Fruit fly (Drosophila melanogaster): Measurements from ENCODE around the gene sd.

sd gene

dm6 chrX:15860479-15860878 lies 56.3 kb downstream of the sd start (continued):
- TF ChIP-seq CG2678 (tag; optimal IDR thresholded peaks at IDR 0.05): peak; percentile 11
- no peak for TF ChIP-seq Ets65A (GFP tag)
- TF ChIP-seq Adf1 (GFP tag; IDR thresholded peaks at IDR 0.05): peak; percentile 69
- no peak for TF ChIP-seq CG6854 (GFP tag; optimal IDR thresholded peaks at IDR 0.05)
- peak; percentile 37; the same call in 1 of the 2 replicates for TF ChIP-seq Dref (GFP tag; IDR thresholded peaks at IDR 0.05)
- peak; percentile 49 for TF ChIP-seq kah (GFP tag; optimal IDR thresholded peaks at IDR 0.05)
- TF ChIP-seq bbx (GFP tag; IDR thresholded peaks at IDR 0.05; ENCODE audit: partially characterized antibody): peak; percentile 31; the same call in 1 of the 2 replicates
- TF ChIP-seq lab (GFP tag; optimal IDR thresholded peaks at IDR 0.05): peak; percentile 47
- TF ChIP-seq CG16813 (GFP tag; IDR thresholded peaks at IDR 0.05; ENCODE audit: partially characterized antibody): 0 out of 3 replicates have a peak, but pooled peaks have one; percentile 14
- TF ChIP-seq chinmo (GFP tag; IDR thresholded peaks at IDR 0.05; ENCODE audit: partially characterized antibody): no peak
- TF ChIP-seq NfI (GFP tag; optimal IDR thresholded peaks at IDR 0.05): no peak
- TF ChIP-seq Bgb (GFP tag; IDR thresholded peaks at IDR 0.05; ENCODE audit: partially characterized antibody): peak; percentile 56; the same call in 1 of the 2 replicates
- TF ChIP-seq CG7963 (GFP tag; IDR thresholded peaks at IDR 0.05; ENCODE audit: partially characterized antibody): no peak
- peak; percentile 25 for TF ChIP-seq CG2120 (GFP tag; optimal IDR thresholded peaks at IDR 0.05)
- TF ChIP-seq CG32532 (GFP tag; IDR thresholded peaks at IDR 0.05): peak; percentile 44
- TF ChIP-seq CG4328 (GFP tag; optimal IDR thresholded peaks at IDR 0.05): peak; percentile 50
- TF ChIP-seq CG6791 (GFP tag; IDR thresholded peaks at IDR 0.05; ENCODE audit: partially characterized antibody): 0 out of 3 replicates have a peak, but pooled peaks have one; percentile 27
- no peak for TF ChIP-seq CG18619 (GFP tag; optimal IDR thresholded peaks at IDR 0.05)
- TF ChIP-seq CG17612 (GFP tag; IDR thresholded peaks at IDR 0.05): no peak
- peak; percentile 57 for TF ChIP-seq CG10543 (GFP tag; optimal IDR thresholded peaks at IDR 0.05)
- 0 out of 2 replicates have a peak, but pooled peaks have one; percentile 23 for TF ChIP-seq CG6689 (GFP tag; IDR thresholded peaks at IDR 0.05)
- TF ChIP-seq sd (tag; optimal IDR thresholded peaks at IDR 0.05): peak; percentile 45
- TF ChIP-seq CG15514 (GFP tag; optimal IDR thresholded peaks at IDR 0.05): peak; percentile 24
- peak; percentile 96 for TF ChIP-seq CG8478 (optimal IDR thresholded peaks at IDR 0.05)
- TF ChIP-seq CG8290 (GFP tag; optimal IDR thresholded peaks at IDR 0.05): no peak
- peak in 1 of 2 experiments; percentile 77 for TF ChIP-seq CG8290 (tag; optimal IDR thresholded peaks at IDR 0.05)
- no peak for TF ChIP-seq cas (GFP tag; IDR thresholded peaks at IDR 0.05)
- peak; percentile 50 for TF ChIP-seq HmgZ (tag; optimal IDR thresholded peaks at IDR 0.05)
- peak; percentile 47 for TF ChIP-seq CHES-1-like (GFP tag; optimal IDR thresholded peaks at IDR 0.05)
- TF ChIP-seq CrebB (tag; optimal IDR thresholded peaks at IDR 0.05): peak; percentile 7
- TF ChIP-seq row (GFP tag; IDR thresholded peaks at IDR 0.05): peak; percentile 43; the same call in 2 of the 3 replicates
- peak; percentile 99 for TF ChIP-seq CG1832 (GFP tag; optimal IDR thresholded peaks at IDR 0.05)
- TF ChIP-seq jing (GFP tag; optimal IDR thresholded peaks at IDR 0.05): no peak
- TF ChIP-seq MTF-1 (GFP tag; optimal IDR thresholded peaks at IDR 0.05; ENCODE audit: borderline replicate concordance): peak; percentile 81
- TF ChIP-seq BtbVII (GFP tag; optimal IDR thresholded peaks at IDR 0.05): peak; percentile 30
- no peak for TF ChIP-seq repo (GFP tag; optimal IDR thresholded peaks at IDR 0.05)
- TF ChIP-seq E2f2 (GFP tag; IDR thresholded peaks at IDR 0.05): 0 out of 2 replicates have a peak, but pooled peaks have one; percentile 25
- no peak; the same call in 1 of the 2 replicates for TF ChIP-seq inv (GFP tag; IDR thresholded peaks at IDR 0.05; ENCODE audit: partially characterized antibody)
- TF ChIP-seq CG14441 (GFP tag; IDR thresholded peaks at IDR 0.05): peak; percentile 40; the same call in 1 of the 2 replicates
- TF ChIP-seq CTCF (GFP tag; optimal IDR thresholded peaks at IDR 0.05): no peak
- 0 out of 3 replicates have a peak, but pooled peaks have one; percentile 22 for TF ChIP-seq Dbx (GFP tag; IDR thresholded peaks at IDR 0.05)
- TF ChIP-seq pros (GFP tag; optimal IDR thresholded peaks at IDR 0.05): no peak
- TF ChIP-seq CG1529 (GFP tag; optimal IDR thresholded peaks at IDR 0.05): peak; percentile 1
- TF ChIP-seq CG10321 (GFP tag; IDR thresholded peaks at IDR 0.05): peak; percentile 99
- peak; percentile 19 for TF ChIP-seq lilli (GFP tag; optimal IDR thresholded peaks at IDR 0.05)
- TF ChIP-seq Hsf (GFP tag; optimal IDR thresholded peaks at IDR 0.05): no peak
- TF ChIP-seq mirr (GFP tag; optimal IDR thresholded peaks at IDR 0.05): peak; percentile 20
- no peak for TF ChIP-seq CG6175 (GFP tag; IDR thresholded peaks at IDR 0.05)
- no peak for TF ChIP-seq B-H1 (GFP tag; IDR thresholded peaks at IDR 0.05)
- no peak for TF ChIP-seq CG31224 (GFP tag; IDR thresholded peaks at IDR 0.05)
- TF ChIP-seq CG4282 (GFP tag; optimal IDR thresholded peaks at IDR 0.05): peak; percentile 33
